Fruit fly (Drosophila melanogaster): ENCODE results near the gene CG16986.

DNA sequence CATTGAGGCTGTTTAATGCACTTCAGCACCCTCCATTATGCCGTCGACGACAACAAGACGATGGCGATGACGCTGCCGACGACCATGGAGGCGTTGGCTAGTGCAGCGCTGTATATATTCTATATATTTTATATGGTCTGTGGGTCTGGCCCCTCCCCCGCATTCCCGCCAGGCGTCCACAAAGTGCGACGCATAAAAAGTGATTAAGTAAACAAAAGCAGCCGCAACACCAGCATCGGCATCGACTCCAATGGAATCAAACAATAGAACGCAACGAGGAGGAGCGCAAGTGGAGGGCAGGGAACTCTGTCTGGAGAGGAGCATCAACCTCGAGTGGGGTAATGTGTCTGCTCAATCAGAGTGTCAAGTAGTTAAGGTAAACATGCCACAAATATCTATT, 31.9 kb upstream of the CG16986 start:
- TF ChIP-seq caup (GFP tag; optimal IDR thresholded peaks at IDR 0.05; ENCODE audit: severe bottlenecking) (no peak), ci (GFP tag; IDR thresholded peaks at IDR 0.05) (no peak), Lim3 (GFP tag; IDR thresholded peaks at IDR 0.05) (no peak), CG6689 (GFP tag; IDR thresholded peaks at IDR 0.05) (no peak), MESR4 (GFP tag; optimal IDR thresholded peaks at IDR 0.05) (no peak), nau (GFP tag; optimal IDR thresholded peaks at IDR 0.05) (no peak), GATAe (GFP tag; conservative IDR thresholded peaks at IDR 0.05) (no peak), tgo (GFP tag; IDR thresholded peaks at IDR 0.05) (no peak), Tbp (GFP tag; optimal IDR thresholded peaks at IDR 0.05) (no peak)

All from whole organism, embryonic.